Worm (Caenorhabditis elegans): Measurements from ENCODE around the gene lgc-11.

lgc-11 gene

DNA sequence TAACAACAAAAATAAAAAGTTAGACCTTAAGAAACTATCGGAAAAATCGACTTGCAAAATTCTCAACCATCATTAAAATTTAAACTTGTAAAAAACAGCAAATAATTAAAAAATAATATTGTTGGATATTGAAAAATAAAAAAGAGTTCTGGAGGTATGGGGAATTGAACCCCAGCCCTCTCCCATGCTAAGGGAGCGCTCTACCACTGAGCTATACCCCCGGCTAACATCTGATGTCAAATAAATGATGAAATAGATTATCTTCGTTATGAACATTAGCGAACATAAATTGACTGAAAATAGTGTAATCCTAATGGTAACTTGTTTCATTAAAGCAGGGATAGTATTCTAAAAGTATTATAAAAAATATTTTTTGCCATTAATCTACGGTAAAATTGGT is 708 bp upstream of the lgc-11 start (continued):
- TF ChIP-seq pha-4 (tag; optimal IDR thresholded peaks at IDR 0.05) = no peak
- no peak for TF ChIP-seq mcd-1 (GFP tag; IDR thresholded peaks at IDR 0.05)
- no peak for TF ChIP-seq nhr-80 (tag; optimal IDR thresholded peaks at IDR 0.05)
- no peak for TF ChIP-seq mes-4 (tag; optimal IDR thresholded peaks at IDR 0.05)
- peak; percentile 47 for TF ChIP-seq T07F8.4 (tag; optimal IDR thresholded peaks at IDR 0.05)
- TF ChIP-seq efl-1 (GFP tag; optimal IDR thresholded peaks at IDR 0.05) = no peak
- no peak for TF ChIP-seq C17E4.6 (GFP tag; IDR thresholded peaks at IDR 0.05)
- no peak for TF ChIP-seq madf-10 (tag; optimal IDR thresholded peaks at IDR 0.05)
- TF ChIP-seq Y53F4B.3 (GFP tag; IDR thresholded peaks at IDR 0.05) = no peak
- peak; percentile 70 for TF ChIP-seq B0261.1 (tag; optimal IDR thresholded peaks at IDR 0.05)
- TF ChIP-seq somi-1 (GFP tag; optimal IDR thresholded peaks at IDR 0.05) = no peak
- no peak for TF ChIP-seq Y67H2A.10 (GFP tag; conservative IDR thresholded peaks at IDR 0.05)
- no peak for TF ChIP-seq madf-6 (GFP tag; IDR thresholded peaks at IDR 0.05)
- TF ChIP-seq snpc-1.3 (tag; optimal IDR thresholded peaks at IDR 0.05; ENCODE audit: insufficient read depth) = no peak
- no peak for TF ChIP-seq F37B4.10 (GFP tag; IDR thresholded peaks at IDR 0.05)
- TF ChIP-seq mel-28 (tag; optimal IDR thresholded peaks at IDR 0.05; ENCODE audit: borderline replicate concordance) = no peak
- no peak for TF ChIP-seq B0035.1 (tag; optimal IDR thresholded peaks at IDR 0.05)
- TF ChIP-seq nhr-27 (tag; optimal IDR thresholded peaks at IDR 0.05) = no peak
- no peak for TF ChIP-seq bed-2 (GFP tag; IDR thresholded peaks at IDR 0.05)
- peak; percentile 29 for TF ChIP-seq unc-130 (GFP tag; optimal IDR thresholded peaks at IDR 0.05)
- TF ChIP-seq ama-1 (optimal IDR thresholded peaks at IDR 0.05) = no peak
- no peak for TF ChIP-seq ama-1 (GFP tag; optimal IDR thresholded peaks at IDR 0.05)
- no peak for TF ChIP-seq tbx-9 (tag; optimal IDR thresholded peaks at IDR 0.05; ENCODE audit: borderline replicate concordance)
- no peak for TF ChIP-seq lin-35 (GFP tag; optimal IDR thresholded peaks at IDR 0.05)
- peak; percentile 36 for TF ChIP-seq hrde-1 (tag; optimal IDR thresholded peaks at IDR 0.05; ENCODE audit: borderline replicate concordance)
- no peak for TF ChIP-seq F39B2.1 (GFP tag; IDR thresholded peaks at IDR 0.05)
- TF ChIP-seq dpff-1 (tag; optimal IDR thresholded peaks at IDR 0.05) = no peak
- TF ChIP-seq cebp-1 (GFP tag; IDR thresholded peaks at IDR 0.05) = no peak
- no peak for TF ChIP-seq cebp-1 (tag; optimal IDR thresholded peaks at IDR 0.05)
- TF ChIP-seq ceh-100 (GFP tag; IDR thresholded peaks at IDR 0.05) = no peak
- TF ChIP-seq ztf-18 (tag; optimal IDR thresholded peaks at IDR 0.05) = peak; percentile 52
- TF ChIP-seq F10E7.11 (tag; optimal IDR thresholded peaks at IDR 0.05) = no peak
- no peak for TF ChIP-seq ztf-3 (GFP tag; optimal IDR thresholded peaks at IDR 0.05)
- TF ChIP-seq F55B11.4 (tag; optimal IDR thresholded peaks at IDR 0.05; ENCODE audit: borderline replicate concordance, insufficient read depth) = no peak
- TF ChIP-seq dox-1 (GFP tag; IDR thresholded peaks at IDR 0.05) = no peak
- peak; percentile 73 for TF ChIP-seq nhr-90 (tag; optimal IDR thresholded peaks at IDR 0.05)
- no peak for TF ChIP-seq sptf-2 (GFP tag; optimal IDR thresholded peaks at IDR 0.05)
- TF ChIP-seq let-526 (GFP tag; IDR thresholded peaks at IDR 0.05) = no peak
- peak; percentile 94 for TF ChIP-seq rpc-1 (optimal IDR thresholded peaks at IDR 0.05)
- peak; percentile 96 for TF ChIP-seq rpc-1 (tag; optimal IDR thresholded peaks at IDR 0.05)
- peak; percentile 90 for TF ChIP-seq tbp1 (GFP tag; optimal IDR thresholded peaks at IDR 0.05)
- TF ChIP-seq F49E8.2 (tag; optimal IDR thresholded peaks at IDR 0.05; ENCODE audit: insufficient read depth) = no peak
- peak; percentile 47 to 51 for TF ChIP-seq rec-8 (tag; optimal IDR thresholded peaks at IDR 0.05)
- TF ChIP-seq hmg-1.2 (GFP tag; IDR thresholded peaks at IDR 0.05) = peak; percentile 45; the same call in 1 of the 2 replicates
- TF ChIP-seq lsy-27 (tag; optimal IDR thresholded peaks at IDR 0.05; ENCODE audit: borderline replicate concordance, insufficient read depth) = no peak
- TF ChIP-seq T26A5.8 (tag; optimal IDR thresholded peaks at IDR 0.05) = no peak
- no peak for TF ChIP-seq akir-1 (GFP tag; optimal IDR thresholded peaks at IDR 0.05)
- no peak for TF ChIP-seq ceh-79 (tag; optimal IDR thresholded peaks at IDR 0.05)
- no peak for TF ChIP-seq hsf-1 (GFP tag; IDR thresholded peaks at IDR 0.05)
- peak; percentile 7 for TF ChIP-seq attf-5 (GFP tag; optimal IDR thresholded peaks at IDR 0.05)
